Fruit fly (Drosophila melanogaster) S2 (cell line): Measurements from ENCODE around the gene CG44153.

ENCODE experiments used
- CG8478 ChIP-seq: fragments of >200 bp; optimal IDR thresholded peaks from 2 replicates; lab custom pipeline; 2018
- CTCF ChIP-seq, 2 experiments: fragments of >200 bp; optimal IDR thresholded peaks; 2 replicates each; lab custom pipeline; 2018

dm6 chr2L:10056705-10057104 is 123.4 kb downstream of the CG44153 start, which contains the start of gene Pen:
- no peak for TF ChIP-seq CG8478 (lab: Kevin White, UChicago)
- peak in 1 of 2 experiments; percentile 17 for TF ChIP-seq CTCF (optimal IDR thresholded peaks at IDR 0.05; lab: Kevin White, UChicago)
